Fruit fly (Drosophila melanogaster): ENCODE results near the gene Hand.

dm6 chr2L:10320174-10320775 is 25.1 kb upstream of the Hand start:
- TF ChIP-seq Sin3A (optimal IDR thresholded peaks at IDR 0.05), result no peak
- TF ChIP-seq psq (optimal IDR thresholded peaks at IDR 0.05), result no peak
- no peak for TF ChIP-seq Myc (optimal IDR thresholded peaks at IDR 0.05)
- no peak for TF ChIP-seq insv (optimal IDR thresholded peaks at IDR 0.05)
